Worm (Caenorhabditis elegans) whole organism, young adult: ENCODE data around the gene hlh-6.
A peak's percentile ranks its signal among the peaks of the same experiment; 100 is the strongest.

ENCODE experiments used
- B0035.1 ChIP-seq: sonication (generic microtip); optimal IDR thresholded peaks from 2 replicates; lab custom pipeline; 2016; ENCODE audit warnings: missing genetic modification characterization, mild to moderate bottlenecking, missing compliant biosample characterization, missing genotype, missing genetic modification reagents
- B0336.3 ChIP-seq: fragments of 200-800 bp; sonication (Bioruptor generic); IDR thresholded peaks from 2 replicates; pipeline ENCODE4 v1.3.6; 2022; ENCODE audit warnings: missing genetic modification characterization, missing compliant biosample characterization
- C17E4.6 ChIP-seq: fragments of 200-800 bp; sonication (Bioruptor generic); IDR thresholded peaks from 2 replicates; pipeline ENCODE4 v1.3.6; 2022; ENCODE audit warnings: missing genetic modification reagents, missing genetic modification characterization, missing compliant biosample characterization
- F39B2.1 ChIP-seq: fragments of 200-800 bp; sonication (Bioruptor generic); IDR thresholded peaks from 2 replicates; pipeline ENCODE4 v1.3.6; 2022; ENCODE audit warnings: missing genetic modification reagents, missing genetic modification characterization, missing compliant biosample characterization
- F49E8.2 ChIP-seq: sonication (generic microtip); optimal IDR thresholded peaks from 3 replicates; lab custom pipeline; 2017; ENCODE audit warnings: missing genetic modification characterization, mild to moderate bottlenecking, missing compliant biosample characterization, antibody characterized with exemption, moderate library complexity; ENCODE audit not compliant: insufficient read depth
- F55B11.4 ChIP-seq: sonication (generic microtip); optimal IDR thresholded peaks from 2 replicates; lab custom pipeline; 2016; ENCODE audit warnings: missing compliant biosample characterization, missing genetic modification characterization, borderline replicate concordance; ENCODE audit not compliant: insufficient read depth
- F57A8.1 ChIP-seq: fragments of 200-800 bp; sonication (Bioruptor generic); optimal IDR thresholded peaks from 2 replicates; lab custom pipeline; 2018; ENCODE audit warnings: mild to moderate bottlenecking, missing genetic modification characterization, moderate library complexity, missing compliant biosample characterization
- K11D2.4 ChIP-seq: fragments of 200-800 bp; sonication (Bioruptor generic); IDR thresholded peaks from 2 replicates; pipeline ENCODE4 v1.3.6; 2022; ENCODE audit warnings: missing genetic modification reagents, missing genetic modification characterization, missing compliant biosample characterization
- T07F8.4 ChIP-seq: sonication (generic microtip); optimal IDR thresholded peaks from 2 replicates; lab custom pipeline; 2016; ENCODE audit warnings: mild to moderate bottlenecking, missing genetic modification characterization, moderate library complexity, missing compliant biosample characterization
- Y53G8AR.9 ChIP-seq: fragments of 200-800 bp; sonication (Bioruptor generic); conservative IDR thresholded peaks from 2 replicates; pipeline ENCODE4 v1.3.6; 2022; ENCODE audit warnings: missing genetic modification reagents, missing genetic modification characterization, missing compliant biosample characterization
- Y56A3A.18 ChIP-seq: fragments of 200-800 bp; sonication (Bioruptor generic); IDR thresholded peaks from 2 replicates; pipeline ENCODE4 v1.3.6; 2022; ENCODE audit warnings: missing genetic modification reagents, missing genetic modification characterization, missing compliant biosample characterization
- Y95B8A.8 ChIP-seq: fragments of 200-800 bp; sonication (Bioruptor generic); IDR thresholded peaks from 2 replicates; pipeline ENCODE4 v1.3.6; 2022; ENCODE audit warnings: missing genetic modification reagents, missing genetic modification characterization, missing compliant biosample characterization
- attf-6 ChIP-seq: fragments of 200-800 bp; sonication (Bioruptor generic); IDR thresholded peaks from 2 replicates; pipeline ENCODE4 v1.3.6; 2022; ENCODE audit warnings: missing genetic modification reagents, missing genetic modification characterization, missing compliant biosample characterization
- ccch-3 ChIP-seq: fragments of 200-800 bp; sonication (Bioruptor generic); optimal IDR thresholded peaks from 2 replicates; lab custom pipeline; 2018; ENCODE audit warnings: mild to moderate bottlenecking, missing genetic modification characterization, missing compliant biosample characterization
- cebp-1 ChIP-seq, 2 experiments: fragments of 200-800 bp in 1 of 2; sonication (Bioruptor generic) in 1 of 2; sonication (generic microtip) in 1 of 2; IDR thresholded peaks in 1 of 2; optimal IDR thresholded peaks in 1 of 2; 2 replicates each; pipeline versions ENCODE4 v1.3.6 to Lab custom; 2017 to 2022; ENCODE audit warnings: missing compliant biosample characterization in 2 of 2, missing genetic modification characterization in 2 of 2, mild to moderate bottlenecking in 1 of 2, missing genetic modification reagents in 1 of 2, moderate library complexity in 1 of 2
- ceh-79 ChIP-seq: sonication (generic microtip); optimal IDR thresholded peaks from 2 replicates; lab custom pipeline; 2017; ENCODE audit warnings: mild to moderate bottlenecking, missing genetic modification characterization, missing compliant biosample characterization
- chd-7 ChIP-seq: sonication (generic microtip); optimal IDR thresholded peaks from 2 replicates; lab custom pipeline; 2016; ENCODE audit warnings: mild to moderate bottlenecking, missing genetic modification characterization, moderate library complexity, missing compliant biosample characterization
- die-1 ChIP-seq: sonication (generic microtip); optimal IDR thresholded peaks from 2 replicates; lab custom pipeline; 2016; ENCODE audit warnings: missing genotype, mild to moderate bottlenecking, missing genetic modification characterization, missing compliant biosample characterization
- efl-1 ChIP-seq: fragments of 150-350 bp; optimal IDR thresholded peaks from 2 replicates; lab custom pipeline; 2014; ENCODE audit warnings: missing biosample characterization, missing genetic modification reagents, missing genetic modification characterization
- egl-18 ChIP-seq: fragments of 200-800 bp; sonication (Bioruptor generic); IDR thresholded peaks from 2 replicates; pipeline ENCODE4 v1.3.6; 2022; ENCODE audit warnings: missing genetic modification reagents, missing genetic modification characterization, missing compliant biosample characterization
- egl-44 ChIP-seq: fragments of 200-800 bp; sonication (Bioruptor generic); IDR thresholded peaks from 2 replicates; pipeline ENCODE4 v1.3.6; 2022; ENCODE audit warnings: missing genetic modification reagents, missing genetic modification characterization, missing compliant biosample characterization
- egrh-3 ChIP-seq: fragments of 200-800 bp; sonication (Bioruptor generic); IDR thresholded peaks from 2 replicates; pipeline ENCODE4 v1.3.6; 2022; ENCODE audit warnings: missing genetic modification reagents, missing genetic modification characterization, missing compliant biosample characterization
- ekl-4 ChIP-seq: fragments of 200-800 bp; sonication (Bioruptor generic); IDR thresholded peaks from 2 replicates; pipeline ENCODE4 v1.3.6; 2022; ENCODE audit warnings: missing genetic modification reagents, missing genetic modification characterization, missing compliant biosample characterization
- ets-4 ChIP-seq: fragments of 200-800 bp; sonication (Bioruptor generic); optimal IDR thresholded peaks from 2 replicates; lab custom pipeline; 2018; ENCODE audit warnings: mild to moderate bottlenecking, missing genetic modification characterization, missing compliant biosample characterization
- him-1 ChIP-seq: sonication (generic microtip); optimal IDR thresholded peaks from 2 replicates; lab custom pipeline; 2016; ENCODE audit warnings: missing genotype, missing genetic modification reagents, missing genetic modification characterization, missing compliant biosample characterization
- hsf-1 ChIP-seq: fragments of 200-800 bp; sonication (Bioruptor generic); IDR thresholded peaks from 2 replicates; pipeline ENCODE4 v1.3.6; 2022; ENCODE audit warnings: missing genetic modification reagents, missing genetic modification characterization, missing compliant biosample characterization
- let-526 ChIP-seq: fragments of 200-800 bp; sonication (Bioruptor generic); IDR thresholded peaks from 2 replicates; pipeline ENCODE4 v1.3.6; 2022; ENCODE audit warnings: missing genetic modification reagents, missing genetic modification characterization, missing compliant biosample characterization
- lin-35 ChIP-seq, 3 experiments: fragments of 150-350 bp in 2 of 3; sonication (generic microtip) in 1 of 3; optimal IDR thresholded peaks; 2 replicates each; lab custom pipeline; 2014 to 2018; ENCODE audit warnings: missing biosample characterization in 3 of 3, missing genetic modification characterization in 3 of 3, missing genetic modification reagents in 3 of 3
- lir-1 ChIP-seq: fragments of 200-800 bp; sonication (Bioruptor generic); conservative IDR thresholded peaks from 2 replicates; pipeline ENCODE4 v1.3.6; 2022; ENCODE audit warnings: missing genetic modification reagents, missing genetic modification characterization, missing compliant biosample characterization
- madf-8 ChIP-seq: fragments of 200-800 bp; sonication (Bioruptor generic); conservative IDR thresholded peaks from 2 replicates; pipeline ENCODE4 v1.3.6; 2022; ENCODE audit warnings: missing genetic modification reagents, missing genetic modification characterization, missing compliant biosample characterization
- nhr-27 ChIP-seq: fragments of 200-800 bp; sonication (Bioruptor generic); optimal IDR thresholded peaks from 2 replicates; lab custom pipeline; 2018; ENCODE audit warnings: mild to moderate bottlenecking, missing genetic modification characterization, moderate library complexity, missing compliant biosample characterization
- nhr-90 ChIP-seq: sonication (generic microtip); optimal IDR thresholded peaks from 2 replicates; lab custom pipeline; 2016; ENCODE audit warnings: missing genotype, mild to moderate bottlenecking, missing genetic modification characterization, missing compliant biosample characterization
- rcor-1 ChIP-seq: fragments of 200-800 bp; sonication (Bioruptor generic); IDR thresholded peaks from 2 replicates; pipeline ENCODE4 v1.3.6; 2022; ENCODE audit warnings: missing genetic modification reagents, missing genetic modification characterization, missing compliant biosample characterization
- rec-8 ChIP-seq, 2 experiments: sonication (generic microtip); optimal IDR thresholded peaks; 2 replicates each; lab custom pipeline; 2016; ENCODE audit warnings: mild to moderate bottlenecking in 2 of 2, missing genetic modification characterization in 2 of 2, missing genetic modification reagents in 2 of 2, missing genotype in 2 of 2, missing biosample characterization in 1 of 2, missing compliant biosample characterization in 1 of 2, moderate library complexity in 1 of 2
- repo-1 ChIP-seq: sonication (generic microtip); optimal IDR thresholded peaks from 2 replicates; lab custom pipeline; 2017; ENCODE audit warnings: mild to moderate bottlenecking, missing genetic modification characterization, missing compliant biosample characterization
- sdz-38 ChIP-seq: sonication (generic microtip); optimal IDR thresholded peaks from 2 replicates; lab custom pipeline; 2016; ENCODE audit warnings: missing genotype, missing genetic modification characterization, missing compliant biosample characterization
- snpc-1.1 ChIP-seq: sonication (generic microtip); optimal IDR thresholded peaks from 2 replicates; lab custom pipeline; 2017; ENCODE audit warnings: missing genetic modification characterization, mild to moderate bottlenecking, missing compliant biosample characterization, antibody characterized with exemption, moderate library complexity, missing genotype, missing genetic modification reagents; ENCODE audit not compliant: insufficient read depth
- snpc-1.3 ChIP-seq: sonication (generic microtip); optimal IDR thresholded peaks from 2 replicates; lab custom pipeline; 2017; ENCODE audit warnings: missing genetic modification characterization, mild to moderate bottlenecking, missing compliant biosample characterization, antibody characterized with exemption, moderate library complexity, missing genotype, missing genetic modification reagents; ENCODE audit not compliant: insufficient read depth
- snpc-4 ChIP-seq, 5 experiments: fragments of 150-350 bp in 1 of 5; sonication (generic microtip) in 4 of 5; optimal IDR thresholded peaks; 2 replicates each; lab custom pipeline; 2014 to 2018; ENCODE audit warnings: missing genetic modification characterization in 5 of 5, missing biosample characterization in 3 of 5, antibody characterized with exemption in 2 of 5, mild to moderate bottlenecking in 2 of 5, missing compliant biosample characterization in 2 of 5, missing genotype in 2 of 5, moderate library complexity in 2 of 5, missing genetic modification reagents in 1 of 5
- tbp1 ChIP-seq: fragments of 200-800 bp; sonication (Bioruptor generic); optimal IDR thresholded peaks from 2 replicates; lab custom pipeline; 2018; ENCODE audit warnings: mild to moderate bottlenecking, missing genetic modification characterization, missing compliant biosample characterization
- tlf-1 ChIP-seq: fragments of 200-800 bp; sonication (Bioruptor generic); optimal IDR thresholded peaks from 2 replicates; lab custom pipeline; 2018; ENCODE audit warnings: mild to moderate bottlenecking, missing genetic modification characterization, missing compliant biosample characterization
- unc-62 ChIP-seq: fragments of 150-350 bp; optimal IDR thresholded peaks from 2 replicates; lab custom pipeline; 2014; ENCODE audit warnings: missing biosample characterization, missing genetic modification reagents, missing genetic modification characterization
- zim-3 ChIP-seq: sonication (generic microtip); optimal IDR thresholded peaks from 2 replicates; lab custom pipeline; 2017; ENCODE audit warnings: mild to moderate bottlenecking, missing genetic modification characterization, moderate library complexity, missing compliant biosample characterization
- ztf-22 ChIP-seq: fragments of 200-800 bp; sonication (Bioruptor generic); optimal IDR thresholded peaks from 2 replicates; lab custom pipeline; 2018; ENCODE audit warnings: mild to moderate bottlenecking, missing genetic modification characterization, moderate library complexity, missing compliant biosample characterization
- ztf-26 ChIP-seq: sonication (generic microtip); optimal IDR thresholded peaks from 2 replicates; lab custom pipeline; 2017; ENCODE audit warnings: missing genetic modification characterization, missing compliant biosample characterization
- ztf-6 ChIP-seq: fragments of 200-800 bp; sonication (Bioruptor generic); IDR thresholded peaks from 2 replicates; pipeline ENCODE4 v1.3.6; 2022; ENCODE audit warnings: missing genetic modification reagents, missing genetic modification characterization, missing compliant biosample characterization

Gene hlh-6

DNA sequence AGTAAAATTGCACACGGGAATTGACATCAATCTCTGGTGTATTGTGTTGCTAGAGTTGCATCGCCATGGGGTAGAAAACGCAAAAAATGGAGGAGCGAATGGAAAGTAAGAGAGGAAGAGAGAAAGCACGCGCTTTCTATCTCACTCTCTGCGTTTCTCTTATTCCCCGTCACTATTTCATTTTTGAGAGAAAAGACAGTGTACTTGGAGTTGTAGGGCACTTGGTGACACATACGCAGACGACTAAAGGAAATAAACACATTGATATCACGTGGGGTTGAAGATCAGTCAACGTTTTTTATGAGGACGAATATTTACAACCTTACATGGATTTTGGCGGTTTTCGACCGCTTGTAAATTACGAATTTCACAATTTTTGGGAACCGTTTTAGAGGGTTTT, 11.2 kb downstream of the hlh-6 start (continued):
- TF ChIP-seq ekl-4 (GFP tag; lab: Robert Waterston, UW) (peak; percentile 57; the same call in 1 of the 2 replicates), egl-44 (GFP tag; lab: Robert Waterston, UW) (peak; percentile 76; the same call in 1 of the 2 replicates), T07F8.4 (tag; lab: Kevin White, UChicago) (no peak), lin-35 (GFP tag; optimal IDR thresholded peaks at IDR 0.05; lab: Kevin White, UChicago) (peak in 1 of 3 experiments; percentile 63), C17E4.6 (GFP tag; lab: Robert Waterston, UW) (no peak), F57A8.1 (GFP tag; lab: Kevin White, UChicago) (no peak), him-1 (tag; lab: Kevin White, UChicago) (no peak), nhr-27 (tag; lab: Kevin White, UChicago) (no peak), attf-6 (GFP tag; lab: Robert Waterston, UW) (no peak), egl-18 (no peak), F39B2.1 (GFP tag; lab: Robert Waterston, UW) (no peak), ztf-26 (tag; lab: Kevin White, UChicago) (peak; percentile 80), F49E8.2 (tag; lab: Kevin White, UChicago) (no peak), tlf-1 (peak; percentile 75), snpc-4 (GFP tag; optimal IDR thresholded peaks at IDR 0.05; lab: Kevin White, UChicago) (peak; percentile 16), snpc-4 (tag; optimal IDR thresholded peaks at IDR 0.05; lab: Kevin White, UChicago) (peak in 3 of 4 experiments; percentile 57 to 65 (median 60)), snpc-1.1 (no peak), B0035.1 (tag; lab: Kevin White, UChicago) (no peak), snpc-1.3 (peak; percentile 12), rcor-1 (peak; percentile 80), let-526 (GFP tag; lab: Robert Waterston, UW) (peak; percentile 93), madf-8 (GFP tag; lab: Robert Waterston, UW) (no peak), sdz-38 (tag; lab: Kevin White, UChicago) (no peak), nhr-90 (tag; lab: Kevin White, UChicago) (peak; percentile 57), B0336.3 (GFP tag; lab: Robert Waterston, UW) (peak; percentile 89), lir-1 (peak; percentile 86), Y56A3A.18 (GFP tag; lab: Robert Waterston, UW) (0 out of 2 replicates have a peak, but pooled peaks have one; percentile 52), rec-8 (tag; optimal IDR thresholded peaks at IDR 0.05; lab: Kevin White, UChicago) (no peak), F55B11.4 (tag; lab: Kevin White, UChicago) (no peak), egrh-3 (no peak), ceh-79 (tag; lab: Kevin White, UChicago) (no peak), K11D2.4 (GFP tag; lab: Robert Waterston, UW) (peak; percentile 90), zim-3 (tag; lab: Kevin White, UChicago) (no peak), Y95B8A.8 (GFP tag; lab: Robert Waterston, UW) (no peak), unc-62 (GFP tag; lab: Kevin White, UChicago) (peak; percentile 59), hsf-1 (GFP tag; lab: Robert Waterston, UW) (no peak), die-1 (tag; lab: Kevin White, UChicago) (peak; percentile 23), tbp1 (GFP tag; lab: Kevin White, UChicago) (peak; percentile 67), cebp-1 (GFP tag; IDR thresholded peaks at IDR 0.05; lab: Robert Waterston, UW) (peak; percentile 55; the same call in 1 of the 2 replicates), cebp-1 (tag; optimal IDR thresholded peaks at IDR 0.05; lab: Kevin White, UChicago) (peak; percentile 90), ztf-22 (peak; percentile 90), ets-4 (GFP tag; lab: Kevin White, UChicago) (peak; percentile 54), repo-1 (no peak), ccch-3 (GFP tag; lab: Kevin White, UChicago) (no peak), ztf-6 (GFP tag; lab: Robert Waterston, UW) (no peak), Y53G8AR.9 (GFP tag; lab: Robert Waterston, UW) (no peak), efl-1 (GFP tag; lab: Kevin White, UChicago) (no peak), chd-7 (tag; lab: Kevin White, UChicago) (peak; percentile 92)
